Worm (Caenorhabditis elegans) whole organism, L3 larva: ENCODE data around the gene Y19D10B.8.

Experiments used
- R02D3.7 ChIP-seq: fragments of 150-350 bp; optimal IDR thresholded peaks from 2 replicates; lab custom pipeline; 2014; ENCODE audit warnings: missing biosample characterization, missing genetic modification characterization
- aly-2 ChIP-seq: fragments of 150-350 bp; optimal IDR thresholded peaks from 2 replicates; lab custom pipeline; 2014; ENCODE audit warnings: missing biosample characterization, missing genetic modification characterization
- ama-1 ChIP-seq: fragments of 150-350 bp; optimal IDR thresholded peaks from 2 replicates; lab custom pipeline; 2018
- ceh-16 ChIP-seq: sonication (generic microtip); optimal IDR thresholded peaks from 2 replicates; lab custom pipeline; 2017; ENCODE audit warnings: missing biosample characterization, missing genetic modification characterization
- ceh-28 ChIP-seq: fragments of 150-350 bp; optimal IDR thresholded peaks from 2 replicates; lab custom pipeline; 2014; ENCODE audit warnings: missing biosample characterization, missing genetic modification reagents, missing genetic modification characterization
- ceh-82 ChIP-seq: fragments of 150-350 bp; optimal IDR thresholded peaks from 2 replicates; lab custom pipeline; 2014; ENCODE audit warnings: missing biosample characterization, missing genetic modification characterization
- ceh-9 ChIP-seq: sonication (generic microtip); optimal IDR thresholded peaks from 2 replicates; lab custom pipeline; 2018; ENCODE audit warnings: missing biosample characterization, missing genetic modification characterization
- daf-12 ChIP-seq: fragments of 150-350 bp; optimal IDR thresholded peaks from 2 replicates; lab custom pipeline; 2014; ENCODE audit warnings: missing biosample characterization, missing genetic modification reagents, missing genetic modification characterization
- egl-27 ChIP-seq: sonication (generic microtip); optimal IDR thresholded peaks from 4 replicates; lab custom pipeline; 2017; ENCODE audit warnings: missing biosample characterization, missing genetic modification reagents, missing genetic modification characterization
- egl-5 ChIP-seq: fragments of 150-350 bp; optimal IDR thresholded peaks from 2 replicates; lab custom pipeline; 2017; ENCODE audit warnings: missing biosample characterization, missing genetic modification reagents, missing genetic modification characterization, inconsistent platforms
- elt-1 ChIP-seq: fragments of 150-350 bp; optimal IDR thresholded peaks from 2 replicates; lab custom pipeline; 2014; ENCODE audit warnings: missing biosample characterization, missing genetic modification characterization
- elt-2 ChIP-seq: sonication (generic microtip); optimal IDR thresholded peaks from 2 replicates; lab custom pipeline; 2016; ENCODE audit warnings: missing genetic modification reagents, mild to moderate bottlenecking, missing genetic modification characterization, missing compliant biosample characterization
- eor-1 ChIP-seq, 2 experiments: fragments of 150-350 bp; optimal IDR thresholded peaks; 2 replicates each; lab custom pipeline; 2014 to 2018; ENCODE audit warnings: missing biosample characterization in 2 of 2, missing genetic modification characterization in 2 of 2
- fkh-10 ChIP-seq: sonication (generic microtip); optimal IDR thresholded peaks from 2 replicates; lab custom pipeline; 2017; ENCODE audit warnings: missing biosample characterization, missing genetic modification reagents, missing genetic modification characterization
- fos-1 ChIP-seq: fragments of 150-350 bp; optimal IDR thresholded peaks from 2 replicates; lab custom pipeline; 2014; ENCODE audit warnings: missing biosample characterization, missing genetic modification characterization
- hmg-11 ChIP-seq: sonication (generic microtip); optimal IDR thresholded peaks from 2 replicates; lab custom pipeline; 2016; ENCODE audit warnings: missing genetic modification characterization, missing compliant biosample characterization
- lin-15B ChIP-seq: fragments of 150-350 bp; optimal IDR thresholded peaks from 2 replicates; lab custom pipeline; 2014; ENCODE audit warnings: missing biosample characterization, missing genetic modification characterization
- lin-39 ChIP-seq: fragments of 150-350 bp; optimal IDR thresholded peaks from 2 replicates; lab custom pipeline; 2018; ENCODE audit warnings: missing biosample characterization, missing genetic modification reagents, missing genetic modification characterization
- mml-1 ChIP-seq: fragments of 150-350 bp; sonication (generic microtip); optimal IDR thresholded peaks from 3 replicates; lab custom pipeline; 2014; ENCODE audit warnings: missing biosample characterization, missing genetic modification characterization
- nfya-1 ChIP-seq: sonication (generic microtip); optimal IDR thresholded peaks from 2 replicates; lab custom pipeline; 2017; ENCODE audit warnings: missing genetic modification characterization, mild to moderate bottlenecking, missing compliant biosample characterization, antibody characterized with exemption, moderate library complexity; ENCODE audit not compliant: insufficient read depth
- nhr-11 ChIP-seq: fragments of 150-350 bp; optimal IDR thresholded peaks from 2 replicates; lab custom pipeline; 2014; ENCODE audit warnings: missing biosample characterization, missing genetic modification characterization
- nhr-12 ChIP-seq: fragments of 150-350 bp; optimal IDR thresholded peaks from 2 replicates; lab custom pipeline; 2014; ENCODE audit warnings: missing biosample characterization, missing genetic modification characterization
- nhr-237 ChIP-seq: fragments of 150-350 bp; optimal IDR thresholded peaks from 2 replicates; lab custom pipeline; 2014; ENCODE audit warnings: missing biosample characterization, missing genetic modification characterization
- nhr-25 ChIP-seq: sonication (generic microtip); optimal IDR thresholded peaks from 2 replicates; lab custom pipeline; 2017; ENCODE audit warnings: missing biosample characterization, missing genetic modification characterization
- nhr-43 ChIP-seq: sonication (generic microtip); optimal IDR thresholded peaks from 2 replicates; lab custom pipeline; 2016; ENCODE audit warnings: mild to moderate bottlenecking, missing genetic modification characterization, missing compliant biosample characterization; ENCODE audit not compliant: poor library complexity, severe bottlenecking
- nhr-67 ChIP-seq: fragments of 150-350 bp; optimal IDR thresholded peaks from 2 replicates; lab custom pipeline; 2014; ENCODE audit warnings: missing biosample characterization, missing genetic modification characterization
- nhr-76 ChIP-seq: fragments of 150-350 bp; sonication (generic microtip); optimal IDR thresholded peaks from 5 replicates; lab custom pipeline; 2014; ENCODE audit warnings: missing biosample characterization, missing genetic modification characterization
- nhr-77 ChIP-seq: fragments of 150-350 bp; optimal IDR thresholded peaks from 2 replicates; lab custom pipeline; 2014; ENCODE audit warnings: missing biosample characterization, missing genetic modification characterization
- pha-4 ChIP-seq: fragments of 150-350 bp; optimal IDR thresholded peaks from 2 replicates; lab custom pipeline; 2014; ENCODE audit warnings: missing biosample characterization, missing genetic modification reagents, missing genetic modification characterization
- pqm-1 ChIP-seq: fragments of 150-350 bp; optimal IDR thresholded peaks from 2 replicates; lab custom pipeline; 2017; ENCODE audit warnings: missing biosample characterization, missing genetic modification characterization, inconsistent platforms
- sea-2 ChIP-seq: fragments of 150-350 bp; sonication (generic microtip); optimal IDR thresholded peaks from 4 replicates; lab custom pipeline; 2014; ENCODE audit warnings: missing biosample characterization, missing genetic modification reagents, missing genetic modification characterization
- skn-1 ChIP-seq: fragments of 150-350 bp; optimal IDR thresholded peaks from 2 replicates; lab custom pipeline; 2014; ENCODE audit warnings: missing biosample characterization, missing genetic modification characterization
- tbx-2 ChIP-seq: sonication (generic microtip); optimal IDR thresholded peaks from 2 replicates; lab custom pipeline; 2016; ENCODE audit warnings: mild to moderate bottlenecking, missing genetic modification characterization, missing compliant biosample characterization
- unc-39 ChIP-seq: sonication (generic microtip); optimal IDR thresholded peaks from 4 replicates; lab custom pipeline; 2017; ENCODE audit warnings: missing biosample characterization, missing genetic modification characterization
- unc-62 ChIP-seq: fragments of 150-350 bp; sonication (generic microtip); optimal IDR thresholded peaks from 4 replicates; lab custom pipeline; 2014; ENCODE audit warnings: missing biosample characterization, missing genetic modification reagents, missing genetic modification characterization
- ztf-11 ChIP-seq: fragments of 150-350 bp; optimal IDR thresholded peaks from 2 replicates; lab custom pipeline; 2014; ENCODE audit warnings: missing biosample characterization, missing genetic modification characterization
- ztf-4 ChIP-seq: fragments of 150-350 bp; optimal IDR thresholded peaks from 2 replicates; lab custom pipeline; 2014; ENCODE audit warnings: missing biosample characterization, missing genetic modification characterization

The Y19D10B.8 gene

DNA sequence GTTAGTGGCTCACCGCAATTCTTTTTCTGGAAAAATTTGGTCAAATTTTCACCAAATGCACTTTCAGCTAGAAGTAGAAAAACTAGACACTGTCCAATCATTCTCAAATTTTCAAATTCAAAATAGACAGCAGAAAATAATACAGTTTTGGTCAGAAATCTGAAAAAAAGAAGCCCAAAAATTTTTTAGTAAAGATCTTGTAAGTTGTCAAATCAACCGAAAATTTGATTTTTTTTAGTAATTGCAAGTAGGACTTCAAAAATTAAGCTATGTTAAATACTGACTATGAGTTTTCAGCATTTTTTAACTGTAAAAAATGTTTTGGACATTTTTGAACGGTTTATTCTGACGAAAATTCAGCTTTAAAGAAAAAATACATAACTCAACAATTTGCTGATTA lies at the start of gene Y19D10B.8:
Y19D10B.8 (minus strand) TSS at position 101 of the 400 bp plus-strand sequence.
- TF ChIP-seq nhr-43 (tag; lab: Kevin White, UChicago) (no peak), fkh-10 (no peak), ceh-82 (no peak), nhr-12 (tag; lab: Kevin White, UChicago) (no peak), nhr-25 (no peak), lin-15B (tag; lab: Kevin White, UChicago) (no peak), ceh-28 (tag; lab: Kevin White, UChicago) (no peak), ceh-9 (no peak), aly-2 (tag; lab: Kevin White, UChicago) (no peak), ama-1 (lab: Kevin White, UChicago) (no peak), nfya-1 (tag; lab: Kevin White, UChicago) (no peak), elt-2 (no peak), elt-1 (tag; lab: Kevin White, UChicago) (no peak), nhr-11 (tag; lab: Kevin White, UChicago) (no peak), unc-39 (tag; lab: Kevin White, UChicago) (no peak), ztf-4 (tag; lab: Kevin White, UChicago) (no peak), unc-62 (GFP tag; lab: Kevin White, UChicago) (no peak), pha-4 (tag; lab: Kevin White, UChicago) (no peak), eor-1 (tag; optimal IDR thresholded peaks at IDR 0.05; lab: Kevin White, UChicago) (no peak)
- TF ChIP-seq, all 47 proteins: peak for 0

DNA sequence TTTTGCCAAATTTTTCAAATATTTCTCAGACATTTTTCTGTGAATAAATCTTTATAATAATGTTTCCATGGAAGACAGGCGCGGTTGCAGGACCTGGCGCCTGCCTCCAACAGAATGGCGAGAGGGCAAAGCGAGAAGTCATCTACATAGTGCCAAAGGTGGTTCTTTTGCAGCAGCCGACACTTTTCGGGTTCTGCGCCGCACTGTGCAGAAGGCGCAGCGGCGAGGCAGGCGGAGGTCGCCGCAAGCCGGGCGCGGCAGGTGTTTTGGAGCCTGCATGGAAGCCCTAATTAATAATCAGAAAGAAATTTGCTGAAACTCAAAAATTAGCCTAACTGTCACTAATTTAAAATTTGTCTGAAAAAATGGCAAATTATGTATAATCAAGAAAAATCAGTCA lies 42.8 kb upstream of the Y19D10B.8 start:
- no peak for TF ChIP-seq eor-1 (tag; optimal IDR thresholded peaks at IDR 0.05; lab: Kevin White, UChicago)
- TF ChIP-seq, all 47 proteins: peak for 0

DNA sequence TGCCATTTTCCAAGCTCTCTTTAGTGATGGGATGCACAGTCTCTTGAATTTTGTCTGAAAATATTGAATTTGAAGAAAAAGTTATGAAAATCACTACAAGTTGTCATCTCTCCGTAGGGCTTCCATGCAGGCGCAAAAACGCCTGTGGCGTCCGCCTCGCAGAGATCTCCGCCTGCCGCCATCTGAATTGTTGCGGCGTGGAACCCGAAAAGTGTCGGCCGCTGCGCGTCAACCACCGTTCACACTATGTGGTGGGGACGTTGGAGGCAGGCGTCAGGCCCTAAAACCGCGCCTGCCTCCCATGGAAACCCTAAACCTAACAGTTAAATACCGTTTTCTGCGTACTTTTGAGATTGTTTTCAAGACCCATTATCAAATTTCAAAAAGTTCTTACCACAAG lies 41.3 kb upstream of the Y19D10B.8 start:
- no peak for TF ChIP-seq ceh-16
- TF ChIP-seq mml-1 (tag; lab: Kevin White, UChicago): no peak
- TF ChIP-seq ama-1 (lab: Kevin White, UChicago): no peak
- TF ChIP-seq pqm-1 (tag; lab: Kevin White, UChicago): no peak
- TF ChIP-seq egl-5 (tag; lab: Kevin White, UChicago): no peak
- no peak for TF ChIP-seq elt-1 (tag; lab: Kevin White, UChicago)
- no peak for TF ChIP-seq R02D3.7 (tag; lab: Kevin White, UChicago)
- no peak for TF ChIP-seq lin-15B (tag; lab: Kevin White, UChicago)
- TF ChIP-seq nhr-77: no peak

DNA sequence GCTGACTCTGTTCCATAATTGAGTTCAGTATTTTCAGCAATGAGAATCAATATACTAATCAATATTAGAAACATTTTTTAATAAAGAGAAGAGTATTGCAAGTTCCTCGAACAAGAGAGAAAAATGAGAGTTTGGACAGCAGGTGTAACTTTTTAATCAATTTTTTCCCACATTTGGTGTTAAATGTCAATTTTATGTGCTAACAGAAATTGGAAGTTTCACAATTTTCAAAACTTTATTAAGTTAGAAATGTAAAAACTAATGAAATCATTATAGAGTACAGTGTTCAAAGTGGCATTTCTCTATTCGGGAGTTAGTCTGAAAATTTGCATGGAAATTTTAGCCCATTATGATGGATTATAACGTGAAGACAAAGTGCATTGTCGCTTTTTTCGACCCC lies 40.5 kb upstream of the Y19D10B.8 start, which contains the start of gene irld-30:
irld-30 (minus strand) TSS at position 101 of the 400 bp plus-strand sequence.
- no peak for TF ChIP-seq nhr-67 (tag; lab: Kevin White, UChicago)
- TF ChIP-seq skn-1 (tag; lab: Kevin White, UChicago): no peak
- no peak for TF ChIP-seq ztf-4 (tag; lab: Kevin White, UChicago)
- TF ChIP-seq nhr-25: no peak
- TF ChIP-seq fkh-10: no peak
- TF ChIP-seq hmg-11: no peak
- TF ChIP-seq lin-15B (tag; lab: Kevin White, UChicago): no peak
- TF ChIP-seq pha-4 (tag; lab: Kevin White, UChicago): no peak
- TF ChIP-seq, all 47 proteins: peak for 0

DNA sequence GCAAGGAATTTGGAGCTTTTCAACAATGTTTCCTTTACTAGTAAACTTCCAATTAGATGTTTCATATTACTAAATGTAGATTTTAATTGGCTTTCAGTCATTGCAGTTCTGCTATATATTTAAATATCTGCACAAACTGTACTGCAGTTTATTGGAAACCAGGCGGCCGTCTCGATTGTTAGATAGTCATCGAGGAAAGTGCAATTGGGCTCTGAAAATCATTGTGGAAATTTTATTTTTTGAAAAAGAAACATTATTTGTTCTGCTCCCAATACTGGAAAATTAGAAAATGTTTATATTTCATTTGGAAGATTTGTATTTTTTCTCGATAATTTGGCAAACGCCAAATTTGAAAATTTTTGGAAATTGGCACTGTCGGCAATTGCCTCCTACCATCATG lies 37.7 kb upstream of the Y19D10B.8 start, which contains the start of gene irld-29:
irld-29 (minus strand) TSS at position 101 of the 400 bp plus-strand sequence.
- no peak for TF ChIP-seq nhr-76 (tag; lab: Kevin White, UChicago)
- TF ChIP-seq egl-27 (tag; lab: Kevin White, UChicago): no peak
- no peak for TF ChIP-seq ztf-11
- TF ChIP-seq ztf-4 (tag; lab: Kevin White, UChicago): no peak
- TF ChIP-seq nhr-237 (tag; lab: Kevin White, UChicago): no peak
- TF ChIP-seq mml-1 (tag; lab: Kevin White, UChicago): no peak
- no peak for TF ChIP-seq tbx-2 (tag; lab: Kevin White, UChicago)
- no peak for TF ChIP-seq ceh-9
- TF ChIP-seq daf-12: no peak
- TF ChIP-seq nfya-1 (tag; lab: Kevin White, UChicago): no peak
- no peak for TF ChIP-seq lin-39 (tag; lab: Kevin White, UChicago)
- TF ChIP-seq fos-1 (tag; lab: Kevin White, UChicago): no peak
- TF ChIP-seq egl-5 (tag; lab: Kevin White, UChicago): no peak
- TF ChIP-seq sea-2 (GFP tag; lab: Kevin White, UChicago): no peak
- no peak for TF ChIP-seq unc-39 (tag; lab: Kevin White, UChicago)
